Worm (Caenorhabditis elegans): ENCODE results near the gene T05H4.11.

Gene T05H4.11

ce11 chrV:6427433-6427832 lies 1.4 kb upstream of the T05H4.11 start (continued):
- TF ChIP-seq aha-1 (tag) (no peak), saeg-2 (GFP tag; IDR thresholded peaks at IDR 0.05) (no peak), ceh-28 (tag; optimal IDR thresholded peaks at IDR 0.05) (no peak), tag-97 (GFP tag; IDR thresholded peaks at IDR 0.05) (no peak), dve-1 (tag; optimal IDR thresholded peaks at IDR 0.05; ENCODE audit: insufficient read depth) (no peak), unc-39 (tag; optimal IDR thresholded peaks at IDR 0.05) (no peak), mdl-1 (tag; optimal IDR thresholded peaks at IDR 0.05) (no peak), ZK337.2 (GFP tag; IDR thresholded peaks at IDR 0.05) (no peak), zfp-3 (GFP tag; conservative IDR thresholded peaks at IDR 0.05) (peak; percentile 50; the same call in 1 of the 2 replicates), Y48G9A.11 (GFP tag; IDR thresholded peaks at IDR 0.05) (no peak), zip-11 (GFP tag; IDR thresholded peaks at IDR 0.05) (no peak), spr-3 (GFP tag; optimal IDR thresholded peaks at IDR 0.05) (no peak), rbr-2 (tag; optimal IDR thresholded peaks at IDR 0.05) (peak; percentile 18), php-3 (GFP tag; IDR thresholded peaks at IDR 0.05) (no peak)

ce11 chrV:6426843-6427242 lies 782 bp upstream of the T05H4.11 start, which contains the start of gene atp-4:
atp-4 (minus strand) TSS chrV:6427112.
- TF ChIP-seq dmd-8 (GFP tag; IDR thresholded peaks at IDR 0.05) (0 out of 2 replicates have a peak, but pooled peaks have one; percentile 25), lin-15B (tag; optimal IDR thresholded peaks at IDR 0.05) (no peak), mep-1 (tag; optimal IDR thresholded peaks at IDR 0.05) (no peak), unc-62 (GFP tag; optimal IDR thresholded peaks at IDR 0.05 in 1 of 2) (peak in 1 of 2 experiments; percentile 63), unc-62 (tag; optimal IDR thresholded peaks at IDR 0.05) (no peak), ama-1 (optimal IDR thresholded peaks at IDR 0.05) (peak; percentile 87), set-16 (GFP tag; IDR thresholded peaks at IDR 0.05) (peak; percentile 68), ztf-7 (tag; optimal IDR thresholded peaks at IDR 0.05) (no peak), pqm-1 (tag; optimal IDR thresholded peaks at IDR 0.05) (no peak), D1046.2 (GFP tag; IDR thresholded peaks at IDR 0.05) (0 out of 2 replicates have a peak, but pooled peaks have one; percentile 76), F26F4.8 (GFP tag; conservative IDR thresholded peaks at IDR 0.05) (no peak), nhr-10 (tag; optimal IDR thresholded peaks at IDR 0.05) (no peak), ceh-44 (GFP tag; IDR thresholded peaks at IDR 0.05) (no peak), unc-39 (tag; optimal IDR thresholded peaks at IDR 0.05) (no peak), unc-130 (GFP tag; optimal IDR thresholded peaks at IDR 0.05) (no peak), egl-43 (GFP tag; IDR thresholded peaks at IDR 0.05) (peak; percentile 14; the same call in 1 of the 2 replicates), zip-2 (tag; optimal IDR thresholded peaks at IDR 0.05) (no peak), Y48G9A.11 (GFP tag; IDR thresholded peaks at IDR 0.05) (peak; percentile 72), mdt-29 (GFP tag; IDR thresholded peaks at IDR 0.05) (0 out of 2 replicates have a peak, but pooled peaks have one; percentile 15), sdz-12 (GFP tag; optimal IDR thresholded peaks at IDR 0.05) (peak; percentile 51), nhr-77 (tag; optimal IDR thresholded peaks at IDR 0.05) (no peak), gei-8 (GFP tag; optimal IDR thresholded peaks at IDR 0.05) (no peak), lim-7 (GFP tag; IDR thresholded peaks at IDR 0.05) (peak; percentile 29; the same call in 1 of the 2 replicates), T26A8.4 (GFP tag; IDR thresholded peaks at IDR 0.05) (no peak), lsy-2 (tag; optimal IDR thresholded peaks at IDR 0.05) (no peak), nhr-111 (GFP tag; optimal IDR thresholded peaks at IDR 0.05) (no peak), zip-11 (GFP tag; IDR thresholded peaks at IDR 0.05) (no peak), dmd-9 (GFP tag; IDR thresholded peaks at IDR 0.05) (0 out of 2 replicates have a peak, but pooled peaks have one; percentile 15), php-3 (GFP tag; IDR thresholded peaks at IDR 0.05) (no peak), ceh-82 (tag; optimal IDR thresholded peaks at IDR 0.05) (no peak), skn-1 (tag; optimal IDR thresholded peaks at IDR 0.05) (no peak), madf-5 (GFP tag; IDR thresholded peaks at IDR 0.05) (0 out of 4 replicates have a peak, but pooled peaks of 1 of the 2 experiments have one; percentile 67), Y105C5A.15 (GFP tag; IDR thresholded peaks at IDR 0.05) (no peak), ctbp-1 (GFP tag; IDR thresholded peaks at IDR 0.05) (no peak), F37D6.2 (tag; optimal IDR thresholded peaks at IDR 0.05) (no peak), ceh-32 (tag; optimal IDR thresholded peaks at IDR 0.05; ENCODE audit: poor library complexity) (no peak), hif-1 (tag; optimal IDR thresholded peaks at IDR 0.05) (no peak), snpc-4 (tag; optimal IDR thresholded peaks at IDR 0.05) (no peak)

Data from whole organism, L4 larva.